Fruit fly (Drosophila melanogaster) whole organism, embryonic: ENCODE data around the gene Pde6.
A peak's percentile ranks its signal among the peaks of the same experiment; 100 is the strongest.

ENCODE experiments used
- Atf-2 ChIP-seq: fragments of 200-800 bp; sonication (Bioruptor generic); optimal IDR thresholded peaks from 2 replicates; lab custom pipeline; 2016; ENCODE audit warnings: missing biosample characterization, missing genetic modification characterization
- Atf3 ChIP-seq: fragments of 200-800 bp; sonication (Bioruptor generic); optimal IDR thresholded peaks from 3 replicates; lab custom pipeline; 2016; ENCODE audit warnings: missing biosample characterization, missing genetic modification characterization
- CG10366 ChIP-seq: fragments of 200-800 bp; sonication (Bioruptor generic); IDR thresholded peaks from 2 replicates; pipeline ENCODE4 v1.3.6; 2022; ENCODE audit warnings: missing biosample characterization, missing genetic modification characterization
- CG18011 ChIP-seq: fragments of 200-800 bp; sonication (Bioruptor generic); optimal IDR thresholded peaks from 2 replicates; lab custom pipeline; 2017; ENCODE audit warnings: missing biosample characterization, missing genetic modification characterization, mild to moderate bottlenecking, moderate library complexity, missing genotype
- CG18619 ChIP-seq: fragments of 200-800 bp; sonication (Bioruptor generic); optimal IDR thresholded peaks from 3 replicates; lab custom pipeline; 2017; ENCODE audit warnings: missing biosample characterization, mild to moderate bottlenecking, missing genetic modification characterization
- CG3163 ChIP-seq: fragments of 200-800 bp; sonication (Bioruptor generic); optimal IDR thresholded peaks from 3 replicates; lab custom pipeline; 2016; ENCODE audit warnings: missing biosample characterization, missing genetic modification characterization
- CG3407 ChIP-seq: fragments of 200-800 bp; sonication (Bioruptor generic); optimal IDR thresholded peaks from 2 replicates; lab custom pipeline; 2018; ENCODE audit warnings: missing biosample characterization, mild to moderate bottlenecking, missing genetic modification characterization
- CG4328 ChIP-seq: fragments of 200-800 bp; sonication (Bioruptor generic); optimal IDR thresholded peaks from 3 replicates; lab custom pipeline; 2017; ENCODE audit warnings: missing biosample characterization, missing genetic modification reagents, missing genetic modification characterization
- CG4360 ChIP-seq: fragments of 200-800 bp; sonication (Bioruptor generic); IDR thresholded peaks from 2 replicates; pipeline ENCODE4 v1.3.6; 2022; ENCODE audit warnings: missing biosample characterization, missing genetic modification characterization
- CG4617 ChIP-seq: fragments of 200-800 bp; sonication (Bioruptor generic); optimal IDR thresholded peaks from 3 replicates; lab custom pipeline; 2016; ENCODE audit warnings: missing biosample characterization, missing genetic modification characterization, borderline replicate concordance
- CG6254 ChIP-seq: fragments of 200-800 bp; sonication (Bioruptor generic); optimal IDR thresholded peaks from 3 replicates; lab custom pipeline; 2017; ENCODE audit warnings: mild to moderate bottlenecking, missing biosample characterization, missing genetic modification reagents, missing genetic modification characterization
- CG6683 ChIP-seq: fragments of 200-800 bp; sonication (Bioruptor generic); optimal IDR thresholded peaks from 2 replicates; lab custom pipeline; 2017; ENCODE audit warnings: missing biosample characterization, mild to moderate bottlenecking, missing genetic modification characterization, missing genetic modification reagents
- CG7556 ChIP-seq: fragments of 200-800 bp; sonication (Bioruptor generic); optimal IDR thresholded peaks from 2 replicates; lab custom pipeline; 2017; ENCODE audit warnings: missing biosample characterization, mild to moderate bottlenecking, missing genetic modification characterization
- CG8281 ChIP-seq: fragments of 200-800 bp; sonication (Bioruptor generic); optimal IDR thresholded peaks from 2 replicates; lab custom pipeline; 2018; ENCODE audit warnings: missing biosample characterization, mild to moderate bottlenecking, missing genetic modification characterization, moderate library complexity
- CG8290 ChIP-seq, 3 experiments: fragments of 200-800 bp; sonication (Bioruptor generic); optimal IDR thresholded peaks; 2 replicates each; lab custom pipeline; 2016 to 2019; ENCODE audit warnings: missing biosample characterization in 3 of 3, missing genetic modification characterization in 3 of 3, mild to moderate bottlenecking in 2 of 3, moderate library complexity in 1 of 3
- CG8924 ChIP-seq: fragments of 200-800 bp; optimal IDR thresholded peaks from 3 replicates; lab custom pipeline; 2019; ENCODE audit warnings: missing biosample characterization, mild to moderate bottlenecking, missing genetic modification characterization, moderate library complexity
- CG9876 ChIP-seq: fragments of 200-800 bp; sonication (Bioruptor generic); optimal IDR thresholded peaks from 2 replicates; lab custom pipeline; 2016; ENCODE audit warnings: missing biosample characterization, missing genetic modification characterization
- Eip74EF ChIP-seq, 2 experiments: fragments of 200-800 bp in 1 of 2; fragments of >200 bp in 1 of 2; sonication (Bioruptor generic) in 1 of 2; optimal IDR thresholded peaks; 2 replicates each; lab custom pipeline; 2017 to 2019; ENCODE audit warnings: missing biosample characterization in 2 of 2, missing genetic modification characterization in 2 of 2, mild to moderate bottlenecking in 1 of 2, moderate library complexity in 1 of 2
- Ets65A ChIP-seq: fragments of 200-800 bp; sonication (Bioruptor generic); peaks from one replicate; lab custom pipeline; 2016; ENCODE audit warnings: missing biosample characterization, missing genetic modification characterization
- Fer2 ChIP-seq: fragments of 200-800 bp; sonication (Bioruptor generic); optimal IDR thresholded peaks from 2 replicates; lab custom pipeline; 2018; ENCODE audit warnings: missing biosample characterization, mild to moderate bottlenecking, missing genetic modification characterization, moderate library complexity
- Hr39 ChIP-seq: fragments of >200 bp; optimal IDR thresholded peaks from 2 replicates; lab custom pipeline; 2017
- Jarid2 ChIP-seq: fragments of 200-800 bp; sonication (Bioruptor generic); optimal IDR thresholded peaks from 3 replicates; lab custom pipeline; 2017; ENCODE audit warnings: mild to moderate bottlenecking, missing biosample characterization, missing genetic modification reagents, missing genetic modification characterization
- PHDP ChIP-seq: fragments of 200-800 bp; sonication (Bioruptor generic); optimal IDR thresholded peaks from 3 replicates; lab custom pipeline; 2018; ENCODE audit warnings: missing biosample characterization, mild to moderate bottlenecking, missing genetic modification characterization, moderate library complexity
- Sox102F ChIP-seq: fragments of 200-800 bp; sonication (Bioruptor generic); optimal IDR thresholded peaks from 2 replicates; lab custom pipeline; 2018; ENCODE audit warnings: missing biosample characterization, mild to moderate bottlenecking, missing genetic modification characterization, moderate library complexity
- YL-1 ChIP-seq: fragments of 200-800 bp; sonication (Bioruptor generic); optimal IDR thresholded peaks from 3 replicates; lab custom pipeline; 2017; ENCODE audit warnings: missing biosample characterization, mild to moderate bottlenecking, missing genetic modification characterization
- ap ChIP-seq: fragments of 200-800 bp; sonication (Bioruptor generic); IDR thresholded peaks from 2 replicates; pipeline ENCODE4 v1.3.6; 2022; ENCODE audit warnings: missing biosample characterization, missing genetic modification characterization
- bab2 ChIP-seq: fragments of 200-800 bp; sonication (Bioruptor generic); optimal IDR thresholded peaks from 2 replicates; lab custom pipeline; 2016; ENCODE audit warnings: missing biosample characterization, missing genetic modification characterization
- bowl ChIP-seq: fragments of 200-800 bp; sonication (Bioruptor generic); IDR thresholded peaks from 2 replicates; pipeline ENCODE4 v1.3.6; 2022; ENCODE audit warnings: missing biosample characterization, missing genetic modification characterization
- bsh ChIP-seq, 2 experiments: fragments of 200-800 bp; sonication (Bioruptor generic); optimal IDR thresholded peaks; 2 replicates each; lab custom pipeline; 2017 to 2018; ENCODE audit warnings: mild to moderate bottlenecking in 2 of 2, missing biosample characterization in 2 of 2, missing genetic modification characterization in 2 of 2, moderate library complexity in 1 of 2
- cato ChIP-seq: fragments of 200-800 bp; sonication (Bioruptor generic); optimal IDR thresholded peaks from 2 replicates; lab custom pipeline; 2016; ENCODE audit warnings: missing biosample characterization, missing genetic modification characterization, borderline replicate concordance
- corto ChIP-seq: fragments of 200-800 bp; sonication (Bioruptor generic); optimal IDR thresholded peaks from 2 replicates; lab custom pipeline; 2016; ENCODE audit warnings: missing biosample characterization, mild to moderate bottlenecking, missing genetic modification characterization, moderate library complexity
- da ChIP-seq: fragments of 200-800 bp; sonication (Bioruptor generic); optimal IDR thresholded peaks from 2 replicates; lab custom pipeline; 2016; ENCODE audit warnings: missing biosample characterization, missing genetic modification characterization
- dan ChIP-seq: fragments of 200-800 bp; sonication (Bioruptor generic); IDR thresholded peaks from 2 replicates; pipeline ENCODE4 v1.3.6; 2022; ENCODE audit warnings: missing biosample characterization, missing genetic modification characterization
- ewg ChIP-seq: fragments of 200-800 bp; sonication (Bioruptor generic); optimal IDR thresholded peaks from 3 replicates; lab custom pipeline; 2017; ENCODE audit warnings: mild to moderate bottlenecking, missing biosample characterization, missing genetic modification reagents, missing genetic modification characterization
- eyg ChIP-seq: fragments of 200-800 bp; sonication (Bioruptor generic); optimal IDR thresholded peaks from 3 replicates; lab custom pipeline; 2016; ENCODE audit warnings: missing biosample characterization, missing genetic modification characterization
- fru ChIP-seq: fragments of >200 bp; optimal IDR thresholded peaks from 2 replicates; lab custom pipeline; 2017
- grn ChIP-seq: fragments of 200-800 bp; sonication (Bioruptor generic); optimal IDR thresholded peaks from 3 replicates; lab custom pipeline; 2017; ENCODE audit warnings: missing biosample characterization, missing genetic modification characterization
- jing ChIP-seq: fragments of 200-800 bp; sonication (Bioruptor generic); optimal IDR thresholded peaks from 2 replicates; lab custom pipeline; 2018; ENCODE audit warnings: missing biosample characterization, mild to moderate bottlenecking, missing genetic modification characterization
- kni ChIP-seq: fragments of 200-800 bp; sonication (Bioruptor generic); optimal IDR thresholded peaks from 3 replicates; lab custom pipeline; 2017; ENCODE audit warnings: mild to moderate bottlenecking, missing biosample characterization, missing genetic modification reagents, missing genetic modification characterization
- nerfin-2 ChIP-seq: fragments of 200-800 bp; sonication (Bioruptor generic); IDR thresholded peaks from 2 replicates; pipeline ENCODE4 v1.3.6; 2022; ENCODE audit warnings: missing biosample characterization, missing genetic modification characterization; ENCODE audit not compliant: partially characterized antibody
- phol ChIP-seq: fragments of 200-800 bp; sonication (Bioruptor generic); optimal IDR thresholded peaks from 3 replicates; lab custom pipeline; 2018; ENCODE audit warnings: missing biosample characterization, mild to moderate bottlenecking, missing genetic modification characterization, moderate library complexity
- pros ChIP-seq: fragments of 200-800 bp; sonication (Bioruptor generic); optimal IDR thresholded peaks from 3 replicates; lab custom pipeline; 2019; ENCODE audit warnings: missing biosample characterization, mild to moderate bottlenecking, missing genetic modification characterization, moderate library complexity
- slbo ChIP-seq: fragments of 200-800 bp; sonication (Bioruptor generic); IDR thresholded peaks from 2 replicates; pipeline ENCODE4 v1.3.6; 2022; ENCODE audit warnings: missing biosample characterization, missing genetic modification characterization
- tio ChIP-seq: fragments of 200-800 bp; sonication (Bioruptor generic); optimal IDR thresholded peaks from 2 replicates; lab custom pipeline; 2017; ENCODE audit warnings: missing biosample characterization, missing genetic modification characterization, inconsistent platforms
- tna ChIP-seq: fragments of 200-800 bp; sonication (Bioruptor generic); IDR thresholded peaks from 2 replicates; pipeline ENCODE4 v1.3.6; 2022; ENCODE audit warnings: missing biosample characterization, missing genetic modification characterization; ENCODE audit not compliant: partially characterized antibody
- ttk ChIP-seq: fragments of 200-800 bp; sonication (Bioruptor generic); IDR thresholded peaks from 2 replicates; pipeline ENCODE4 v2.1.2; 2022; ENCODE audit warnings: missing biosample characterization, missing genetic modification characterization
- tup ChIP-seq: fragments of 200-800 bp; sonication (Bioruptor generic); optimal IDR thresholded peaks from 2 replicates; lab custom pipeline; 2016; ENCODE audit warnings: missing biosample characterization, mild to moderate bottlenecking, missing genetic modification characterization, moderate library complexity
- z ChIP-seq: fragments of 200-800 bp; sonication (Bioruptor generic); IDR thresholded peaks from 3 replicates; pipeline ENCODE4 v1.3.6; 2022; ENCODE audit warnings: missing biosample characterization, missing genetic modification characterization

Pde6 gene

DNA sequence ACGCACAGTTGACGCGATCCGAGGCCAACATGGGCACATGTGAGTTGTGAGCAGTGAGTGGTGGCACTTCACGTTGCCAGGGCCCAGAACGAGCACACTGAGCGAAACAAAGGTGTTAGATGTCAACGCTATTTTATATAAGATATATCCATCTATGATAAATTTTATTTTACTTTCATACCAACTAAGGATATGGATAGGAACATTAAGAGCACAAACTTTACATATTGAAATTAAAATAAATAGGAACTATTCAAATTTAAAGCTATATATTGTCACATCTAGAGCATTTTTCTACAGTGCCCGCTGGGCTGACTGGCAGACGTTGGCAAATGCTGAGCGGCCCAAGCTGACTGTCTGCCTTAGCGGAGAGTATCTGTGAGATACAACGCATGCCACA is 88.4 kb downstream of the Pde6 start (continued):
- TF ChIP-seq ap (GFP tag; lab: Robert Waterston, UW) (peak; percentile 39), CG3407 (GFP tag; lab: Kevin White, UChicago) (peak; percentile 21), CG9876 (GFP tag; lab: Kevin White, UChicago) (no peak), slbo (no peak; the same call in none of the 2 replicates), CG10366 (GFP tag; lab: Robert Waterston, UW) (peak; percentile 23; the same call in 1 of the 2 replicates), PHDP (tag; lab: Kevin White, UChicago) (peak; percentile 73), corto (GFP tag; lab: Kevin White, UChicago) (no peak), nerfin-2 (GFP tag; lab: Robert Waterston, UW) (no peak), CG6254 (peak; percentile 67), CG6683 (GFP tag; lab: Kevin White, UChicago) (no peak), cato (no peak), Sox102F (GFP tag; lab: Kevin White, UChicago) (peak; percentile 69), jing (GFP tag; lab: Kevin White, UChicago) (peak; percentile 13), fru (no peak), da (GFP tag; lab: Kevin White, UChicago) (no peak), CG18619 (GFP tag; lab: Kevin White, UChicago) (no peak), grn (no peak), tna (GFP tag; lab: Robert Waterston, UW) (no peak), Hr39 (lab: Kevin White, UChicago) (no peak), YL-1 (no peak), tio (GFP tag; lab: Kevin White, UChicago) (peak; percentile 48), CG8290 (GFP tag; optimal IDR thresholded peaks at IDR 0.05; lab: Kevin White, UChicago) (peak; percentile 39), CG8290 (tag; optimal IDR thresholded peaks at IDR 0.05; lab: Kevin White, UChicago) (no peak), ewg (GFP tag; lab: Kevin White, UChicago) (peak; percentile 33)

DNA sequence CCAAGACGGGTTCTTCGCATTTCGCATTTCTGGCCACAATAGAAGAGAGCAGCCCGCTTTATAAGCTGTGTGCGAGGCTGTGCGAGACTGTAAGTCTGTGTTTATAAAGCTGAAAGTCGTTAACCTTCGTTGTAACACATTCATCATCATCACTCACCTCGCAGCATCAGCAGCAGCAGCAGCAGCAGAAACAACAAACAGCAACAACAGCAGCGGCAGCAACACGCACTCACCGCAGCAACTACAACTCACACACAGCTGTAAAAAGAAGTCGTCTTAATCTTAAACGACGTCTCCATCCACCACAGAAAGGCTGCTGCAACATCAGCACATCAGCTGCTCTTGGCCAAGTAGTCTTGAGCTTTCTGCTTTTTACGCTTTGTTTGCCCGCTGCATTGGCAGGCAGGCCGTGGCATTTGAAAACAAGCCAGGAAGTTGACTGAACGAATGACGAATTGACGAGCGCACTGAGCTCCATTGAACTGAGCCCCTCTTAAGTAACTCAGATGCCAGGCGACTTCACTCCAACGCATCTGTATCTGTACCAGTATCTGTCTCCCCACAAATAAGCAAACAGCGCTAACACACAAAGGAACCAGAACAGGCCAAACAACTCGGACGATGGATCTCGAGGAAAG is 89.3 kb downstream of the Pde6 start:
- TF ChIP-seq tup (GFP tag; lab: Kevin White, UChicago) (no peak), CG8281 (tag; lab: Kevin White, UChicago) (peak; percentile 92), CG4328 (GFP tag; lab: Kevin White, UChicago) (no peak), ttk (GFP tag; lab: Robert Waterston, UW) (no peak), phol (tag; lab: Kevin White, UChicago) (no peak), z (0 out of 3 replicates have a peak, but pooled peaks have one; percentile 32), Fer2 (no peak), bowl (GFP tag; lab: Robert Waterston, UW) (0 out of 2 replicates have a peak, but pooled peaks have one; percentile 10), Jarid2 (GFP tag; lab: Kevin White, UChicago) (no peak), CG8924 (no peak), Eip74EF (GFP tag; optimal IDR thresholded peaks at IDR 0.05; lab: Kevin White, UChicago) (no peak), dan (GFP tag; lab: Robert Waterston, UW) (no peak), kni (peak; percentile 5), pros (GFP tag; lab: Kevin White, UChicago) (peak; percentile 62), Atf-2 (GFP tag; lab: Kevin White, UChicago) (no peak), eyg (GFP tag; lab: Kevin White, UChicago) (no peak), Atf3 (GFP tag; lab: Kevin White, UChicago) (no peak), bsh (GFP tag; optimal IDR thresholded peaks at IDR 0.05; lab: Kevin White, UChicago) (no peak), CG7556 (no peak), CG4360 (GFP tag; lab: Robert Waterston, UW) (0 out of 2 replicates have a peak, but pooled peaks have one; percentile 22), CG4617 (no peak), CG18011 (GFP tag; lab: Kevin White, UChicago) (no peak), bab2 (GFP tag; lab: Kevin White, UChicago) (no peak), Ets65A (GFP tag; lab: Kevin White, UChicago) (peak; percentile 65), CG3163 (GFP tag; lab: Kevin White, UChicago) (no peak)
